Worm (Caenorhabditis elegans) whole organism, L1 larva: ENCODE measurements around the gene T27E4.7.

Experiments
- C04F5.9 ChIP-seq: sonication (generic microtip); optimal IDR thresholded peaks from 2 replicates; lab custom pipeline; 2016; ENCODE audit warnings: missing genetic modification characterization, missing compliant biosample characterization
- C16A3.4 ChIP-seq: fragments of 150-350 bp; optimal IDR thresholded peaks from 2 replicates; lab custom pipeline; 2014; ENCODE audit warnings: missing biosample characterization, missing genetic modification characterization
- ama-1 ChIP-seq: fragments of 150-350 bp; optimal IDR thresholded peaks from 2 replicates; lab custom pipeline; 2014
- blmp-1 ChIP-seq: fragments of 150-350 bp; optimal IDR thresholded peaks from 2 replicates; lab custom pipeline; 2014; ENCODE audit warnings: missing biosample characterization, missing genetic modification characterization
- ceh-88 ChIP-seq: fragments of 200-800 bp; sonication (Bioruptor generic); IDR thresholded peaks from 2 replicates; pipeline ENCODE4 v1.3.6; 2022; ENCODE audit warnings: missing genetic modification characterization, missing compliant biosample characterization
- ceh-90 ChIP-seq: sonication (generic microtip); optimal IDR thresholded peaks from 2 replicates; lab custom pipeline; 2016; ENCODE audit warnings: missing genetic modification characterization, missing compliant biosample characterization
- ces-1 ChIP-seq: fragments of 150-350 bp; optimal IDR thresholded peaks from 2 replicates; lab custom pipeline; 2014; ENCODE audit warnings: missing biosample characterization, missing genetic modification reagents, missing genetic modification characterization
- dpl-1 ChIP-seq, 3 experiments: fragments of 150-350 bp in 2 of 3; sonication (generic microtip) in 1 of 3; optimal IDR thresholded peaks; 2 replicates each; lab custom pipeline; 2014 to 2017; ENCODE audit warnings: missing biosample characterization in 3 of 3, missing genetic modification characterization in 3 of 3, missing genetic modification reagents in 3 of 3
- efl-1 ChIP-seq, 4 experiments: fragments of 150-350 bp; optimal IDR thresholded peaks in 3 of 4; peaks in 1 of 4; 1 replicate in 1 of 4; 2 replicates in 3 of 4; lab custom pipeline; 2014; ENCODE audit warnings: missing biosample characterization in 2 of 4, missing genetic modification characterization in 2 of 4, missing genetic modification reagents in 2 of 4
- elt-2 ChIP-seq: sonication (generic microtip); optimal IDR thresholded peaks from 2 replicates; lab custom pipeline; 2016; ENCODE audit warnings: missing genetic modification characterization, mild to moderate bottlenecking, inconsistent platforms, missing compliant biosample characterization, missing genetic modification reagents
- elt-3 ChIP-seq, 6 experiments: fragments of 150-350 bp in 1 of 6; sonication (generic microtip); optimal IDR thresholded peaks; 2 replicates each; lab custom pipeline; 2017 to 2018; ENCODE audit warnings: missing biosample characterization in 6 of 6, missing genetic modification characterization in 6 of 6, inconsistent platforms in 1 of 6
- fkh-8 ChIP-seq: sonication (generic microtip); optimal IDR thresholded peaks from 2 replicates; lab custom pipeline; 2016; ENCODE audit warnings: mild to moderate bottlenecking, missing genetic modification characterization, missing compliant biosample characterization
- grh-1 ChIP-seq: fragments of 200-800 bp; sonication (Bioruptor generic); IDR thresholded peaks from 2 replicates; pipeline ENCODE4 v1.3.6; 2022; ENCODE audit warnings: missing genetic modification reagents, missing genetic modification characterization, missing compliant biosample characterization
- hpl-2 ChIP-seq: fragments of 150-350 bp; optimal IDR thresholded peaks from 2 replicates; lab custom pipeline; 2014; ENCODE audit warnings: missing biosample characterization, missing genetic modification reagents, missing genetic modification characterization
- irx-1 ChIP-seq: sonication (generic microtip); optimal IDR thresholded peaks from 2 replicates; lab custom pipeline; 2016; ENCODE audit warnings: missing genetic modification characterization, missing compliant biosample characterization
- jun-1 ChIP-seq: fragments of 150-350 bp; optimal IDR thresholded peaks from 2 replicates; lab custom pipeline; 2014; ENCODE audit warnings: missing biosample characterization, missing genetic modification reagents, missing genetic modification characterization
- lin-14 ChIP-seq: fragments of 200-800 bp; sonication (Bioruptor generic); optimal IDR thresholded peaks from 2 replicates; lab custom pipeline; 2018; ENCODE audit warnings: mild to moderate bottlenecking, missing genetic modification characterization, moderate library complexity, missing compliant biosample characterization
- lin-15B ChIP-seq: fragments of 150-350 bp; sonication (generic microtip); optimal IDR thresholded peaks from 3 replicates; lab custom pipeline; 2014; ENCODE audit warnings: missing biosample characterization, missing genetic modification characterization
- lin-35 ChIP-seq, 2 experiments: fragments of 150-350 bp; optimal IDR thresholded peaks; 2 replicates each; lab custom pipeline; 2014; ENCODE audit warnings: missing biosample characterization in 2 of 2, missing genetic modification characterization in 2 of 2, missing genetic modification reagents in 2 of 2
- lir-3 ChIP-seq: sonication (generic microtip); optimal IDR thresholded peaks from 2 replicates; lab custom pipeline; 2016; ENCODE audit warnings: mild to moderate bottlenecking, missing genetic modification characterization, moderate library complexity, missing compliant biosample characterization; ENCODE audit not compliant: poor library complexity
- lsy-2 ChIP-seq, 2 experiments: fragments of 150-350 bp; optimal IDR thresholded peaks; 2 replicates each; lab custom pipeline; 2014; ENCODE audit warnings: missing biosample characterization in 2 of 2, missing genetic modification characterization in 2 of 2
- mdl-1 ChIP-seq, 2 experiments: fragments of 150-350 bp; optimal IDR thresholded peaks; 2 replicates each; lab custom pipeline; 2014 to 2017; ENCODE audit warnings: missing biosample characterization in 2 of 2, missing genetic modification characterization in 2 of 2, inconsistent platforms in 1 of 2
- mef-2 ChIP-seq: fragments of 150-350 bp; optimal IDR thresholded peaks from 2 replicates; lab custom pipeline; 2014; ENCODE audit warnings: missing biosample characterization, missing genetic modification characterization
- mep-1 ChIP-seq: fragments of 150-350 bp; optimal IDR thresholded peaks from 2 replicates; lab custom pipeline; 2014; ENCODE audit warnings: missing biosample characterization, missing genetic modification characterization
- nhr-19 ChIP-seq: fragments of 200-800 bp; sonication (Bioruptor generic); conservative IDR thresholded peaks from 2 replicates; pipeline ENCODE4 v1.3.6; 2022; ENCODE audit warnings: missing genetic modification characterization, missing compliant biosample characterization
- nhr-20 ChIP-seq: sonication (generic microtip); optimal IDR thresholded peaks from 2 replicates; lab custom pipeline; 2016; ENCODE audit warnings: mild to moderate bottlenecking, missing genetic modification characterization, missing compliant biosample characterization
- nhr-28 ChIP-seq: fragments of 150-350 bp; optimal IDR thresholded peaks from 2 replicates; lab custom pipeline; 2014; ENCODE audit warnings: missing biosample characterization, missing genetic modification characterization
- nhr-47 ChIP-seq: sonication (generic microtip); optimal IDR thresholded peaks from 2 replicates; lab custom pipeline; 2016; ENCODE audit warnings: mild to moderate bottlenecking, missing genetic modification characterization, moderate library complexity, missing compliant biosample characterization
- nhr-71 ChIP-seq: sonication (generic microtip); optimal IDR thresholded peaks from 2 replicates; lab custom pipeline; 2016; ENCODE audit warnings: mild to moderate bottlenecking, missing genetic modification characterization, moderate library complexity, missing compliant biosample characterization
- nhr-76 ChIP-seq: sonication (generic microtip); optimal IDR thresholded peaks from 2 replicates; lab custom pipeline; 2017; ENCODE audit warnings: missing biosample characterization, missing genetic modification characterization
- nhr-85 ChIP-seq: sonication (generic microtip); peaks from one replicate; lab custom pipeline; 2016; ENCODE audit warnings: missing genetic modification characterization, inconsistent platforms, missing compliant biosample characterization
- nhr-90 ChIP-seq: sonication (generic microtip); optimal IDR thresholded peaks from 2 replicates; lab custom pipeline; 2016; ENCODE audit warnings: mild to moderate bottlenecking, missing genetic modification characterization, missing compliant biosample characterization; ENCODE audit not compliant: poor library complexity
- pag-3 ChIP-seq: sonication (generic microtip); optimal IDR thresholded peaks from 2 replicates; lab custom pipeline; 2017; ENCODE audit warnings: missing genetic modification characterization, mild to moderate bottlenecking, missing compliant biosample characterization, antibody characterized with exemption, borderline replicate concordance; ENCODE audit not compliant: insufficient read depth
- pax-3 ChIP-seq: fragments of 200-800 bp; sonication (Bioruptor generic); optimal IDR thresholded peaks from 2 replicates; lab custom pipeline; 2018; ENCODE audit warnings: mild to moderate bottlenecking, missing genetic modification characterization, moderate library complexity, missing compliant biosample characterization
- rnt-1 ChIP-seq: sonication (generic microtip); optimal IDR thresholded peaks from 2 replicates; lab custom pipeline; 2016; ENCODE audit warnings: mild to moderate bottlenecking, missing genetic modification characterization, moderate library complexity, missing compliant biosample characterization
- skn-1 ChIP-seq: fragments of 150-350 bp; optimal IDR thresholded peaks from 2 replicates; lab custom pipeline; 2014; ENCODE audit warnings: missing biosample characterization, missing genetic modification characterization
- snu-23 ChIP-seq: sonication (generic microtip); optimal IDR thresholded peaks from 2 replicates; lab custom pipeline; 2016; ENCODE audit warnings: missing genetic modification characterization, missing compliant biosample characterization
- sptf-1 ChIP-seq: fragments of 150-350 bp; optimal IDR thresholded peaks from 2 replicates; lab custom pipeline; 2014; ENCODE audit warnings: missing biosample characterization, missing genetic modification characterization
- sup-37 ChIP-seq: fragments of 200-800 bp; sonication (Bioruptor generic); optimal IDR thresholded peaks from 2 replicates; lab custom pipeline; 2018; ENCODE audit warnings: mild to moderate bottlenecking, missing genetic modification characterization, missing compliant biosample characterization
- swsn-7 ChIP-seq: sonication (generic microtip); optimal IDR thresholded peaks from 2 replicates; lab custom pipeline; 2016; ENCODE audit warnings: missing genetic modification characterization, missing compliant biosample characterization
- tbx-2 ChIP-seq: sonication (generic microtip); optimal IDR thresholded peaks from 2 replicates; lab custom pipeline; 2016; ENCODE audit warnings: missing genetic modification characterization, missing compliant biosample characterization
- unc-130 ChIP-seq: fragments of 150-350 bp; optimal IDR thresholded peaks from 2 replicates; lab custom pipeline; 2017; ENCODE audit warnings: missing biosample characterization, missing genetic modification characterization, inconsistent platforms
- unc-62 ChIP-seq: fragments of 150-350 bp; optimal IDR thresholded peaks from 2 replicates; lab custom pipeline; 2014; ENCODE audit warnings: missing biosample characterization, missing genetic modification reagents, missing genetic modification characterization
- unc-86 ChIP-seq: sonication (generic microtip); optimal IDR thresholded peaks from 2 replicates; lab custom pipeline; 2016; ENCODE audit warnings: missing genetic modification characterization, missing compliant biosample characterization
- unc-98 ChIP-seq: fragments of 200-800 bp; sonication (Bioruptor generic); IDR thresholded peaks from 2 replicates; pipeline ENCODE4 v1.3.6; 2022; ENCODE audit warnings: missing genetic modification characterization, missing compliant biosample characterization
- vab-15 ChIP-seq: sonication (generic microtip); optimal IDR thresholded peaks from 2 replicates; lab custom pipeline; 2017; ENCODE audit warnings: missing genotype, mild to moderate bottlenecking, missing genetic modification characterization, missing compliant biosample characterization
- xbp-1 ChIP-seq: sonication (generic microtip); optimal IDR thresholded peaks from 2 replicates; lab custom pipeline; 2016; ENCODE audit warnings: missing genetic modification characterization, missing compliant biosample characterization
- ztf-11 ChIP-seq, 2 experiments: sonication (generic microtip); optimal IDR thresholded peaks; 2 replicates each; lab custom pipeline; 2016 to 2017; ENCODE audit warnings: missing genetic modification characterization in 2 of 2, missing biosample characterization in 1 of 2, missing compliant biosample characterization in 1 of 2
- ztf-4 ChIP-seq: fragments of 150-350 bp; optimal IDR thresholded peaks from 2 replicates; lab custom pipeline; 2014; ENCODE audit warnings: missing biosample characterization, missing genetic modification characterization

Gene T27E4.7

ce11 chrV:9094976-9095375, 18.9 kb upstream of the T27E4.7 start:
- TF ChIP-seq lir-3 (tag; lab: Kevin White, UChicago) (no peak), elt-2 (tag; lab: Kevin White, UChicago) (no peak), unc-86 (no peak), unc-98 (GFP tag; lab: Robert Waterston, UW) (no peak), elt-3 (tag; optimal IDR thresholded peaks at IDR 0.05; lab: Kevin White, UChicago) (no peak), nhr-28 (tag; lab: Kevin White, UChicago) (no peak), sup-37 (no peak), ceh-90 (no peak), rnt-1 (tag; lab: Kevin White, UChicago) (no peak), ceh-88 (GFP tag; lab: Robert Waterston, UW) (no peak), ces-1 (GFP tag; lab: Kevin White, UChicago) (no peak), skn-1 (peak; percentile 20), nhr-19 (GFP tag; lab: Robert Waterston, UW) (peak; percentile 80), C04F5.9 (tag; lab: Kevin White, UChicago) (no peak), lin-35 (GFP tag; optimal IDR thresholded peaks at IDR 0.05; lab: Kevin White, UChicago) (peak in 1 of 2 experiments; percentile 14)

ce11 chrV:9094060-9094628, 18.0 kb upstream of the T27E4.7 start:
- peak; percentile 100 for TF ChIP-seq nhr-19 (GFP tag; lab: Robert Waterston, UW)
- peak; percentile 78 for TF ChIP-seq nhr-90 (tag; lab: Kevin White, UChicago)
- peak; percentile 11 for TF ChIP-seq mef-2
- peak; percentile 56 for TF ChIP-seq skn-1
- TF ChIP-seq ama-1 (lab: Kevin White, UChicago), result peak; percentile 26
- TF ChIP-seq efl-1 (optimal IDR thresholded peaks at IDR 0.05; lab: Kevin White, UChicago), result peak in 1 of 2 experiments; percentile 18
- TF ChIP-seq efl-1 (GFP tag; optimal IDR thresholded peaks at IDR 0.05 in 1 of 2; lab: Kevin White, UChicago), result peak in 1 of 2 experiments; percentile 93
- peak; percentile 89 for TF ChIP-seq snu-23 (GFP tag; lab: Kevin White, UChicago)
- TF ChIP-seq pag-3 (tag; lab: Kevin White, UChicago), result peak; percentile 47
- TF ChIP-seq pax-3 (tag; lab: Kevin White, UChicago), result peak; percentile 28
- peak; percentile 54 for TF ChIP-seq C16A3.4 (tag; lab: Kevin White, UChicago)
- TF ChIP-seq mep-1 (tag; lab: Kevin White, UChicago), result peak; percentile 51
- TF ChIP-seq lin-14 (GFP tag; lab: Kevin White, UChicago), result peak; percentile 89
- TF ChIP-seq swsn-7, result peak; percentile 62
- peak; percentile 18 for TF ChIP-seq jun-1 (tag; lab: Kevin White, UChicago)
- peak; percentile 77 for TF ChIP-seq tbx-2 (tag; lab: Kevin White, UChicago)
- TF ChIP-seq blmp-1 (tag; lab: Kevin White, UChicago), result no peak
- TF ChIP-seq xbp-1, result peak; percentile 66
- no peak for TF ChIP-seq hpl-2 (GFP tag; lab: Kevin White, UChicago)
- peak; percentile 93 for TF ChIP-seq nhr-71
- TF ChIP-seq lin-35 (GFP tag; optimal IDR thresholded peaks at IDR 0.05; lab: Kevin White, UChicago), result peak; percentile 52 to 83
- peak; percentile 59 to 64 for TF ChIP-seq lsy-2 (tag; optimal IDR thresholded peaks at IDR 0.05; lab: Kevin White, UChicago)
- peak in 2 of 6 experiments; percentile 40 to 44 for TF ChIP-seq elt-3 (tag; optimal IDR thresholded peaks at IDR 0.05; lab: Kevin White, UChicago)
- peak in 1 of 2 experiments; percentile 10 for TF ChIP-seq ztf-11 (tag; optimal IDR thresholded peaks at IDR 0.05; lab: Kevin White, UChicago)
- TF ChIP-seq nhr-85 (tag; lab: Kevin White, UChicago), result peak; percentile 95
- peak; percentile 95 for TF ChIP-seq unc-130 (tag; lab: Kevin White, UChicago)
- peak; percentile 50; the same call in 1 of the 2 replicates for TF ChIP-seq ceh-88 (GFP tag; lab: Robert Waterston, UW)
- TF ChIP-seq fkh-8 (tag; lab: Kevin White, UChicago), result peak; percentile 56
- TF ChIP-seq lin-15B, result no peak
- peak in 2 of 3 experiments; percentile 17 to 31 for TF ChIP-seq dpl-1 (GFP tag; optimal IDR thresholded peaks at IDR 0.05; lab: Kevin White, UChicago)
- TF ChIP-seq mdl-1 (tag; optimal IDR thresholded peaks at IDR 0.05; lab: Kevin White, UChicago), result peak in 1 of 2 experiments; percentile 95
- no peak for TF ChIP-seq vab-15 (tag; lab: Kevin White, UChicago)
- peak; percentile 52 for TF ChIP-seq grh-1 (GFP tag; lab: Robert Waterston, UW)
- peak; percentile 96 for TF ChIP-seq nhr-20
- no peak for TF ChIP-seq nhr-76 (tag; lab: Kevin White, UChicago)
- no peak for TF ChIP-seq ztf-4 (tag; lab: Kevin White, UChicago)
- TF ChIP-seq irx-1, result peak; percentile 75
- TF ChIP-seq unc-62 (GFP tag; lab: Kevin White, UChicago), result no peak
- TF ChIP-seq sptf-1 (tag; lab: Kevin White, UChicago), result no peak
- TF ChIP-seq nhr-47 (tag; lab: Kevin White, UChicago), result peak; percentile 67
- TF ChIP-seq sup-37, result peak; percentile 33
